Worm (Caenorhabditis elegans): ENCODE data around the gene sax-1.

ce11 chrX:3611042-3611623 is 38.8 kb downstream of the sax-1 start, which contains the start of gene C18B2.5:
- TF ChIP-seq ama-1 (optimal IDR thresholded peaks at IDR 0.05) (no peak), F13C5.2 (tag; optimal IDR thresholded peaks at IDR 0.05) (no peak), tbx-37 (GFP tag; conservative IDR thresholded peaks at IDR 0.05) (no peak), hmbx-1 (tag; optimal IDR thresholded peaks at IDR 0.05) (no peak)
